Fruit fly (Drosophila melanogaster): ENCODE results near the gene vig2.

DNA sequence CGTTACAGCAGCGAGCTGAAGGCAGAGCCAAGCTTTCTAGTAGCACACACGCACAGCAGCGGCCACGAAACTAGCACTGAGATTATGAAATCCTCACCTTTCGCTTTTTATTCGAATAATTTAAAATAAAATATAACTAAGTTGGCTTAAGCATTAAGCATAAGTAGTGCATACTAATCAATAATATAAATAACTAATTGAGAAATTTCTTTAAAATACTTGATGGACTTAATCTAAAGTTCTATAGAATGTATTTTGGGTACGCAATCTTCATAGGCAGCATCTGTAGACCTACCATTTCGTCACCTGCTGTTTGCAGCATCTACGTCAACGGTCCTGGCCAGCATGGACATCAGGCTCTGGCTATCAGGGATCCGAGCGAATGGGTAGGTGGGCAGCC is 29.2 kb downstream of the vig2 start:
- TF ChIP-seq h (optimal IDR thresholded peaks at IDR 0.05): no peak
- TF ChIP-seq insv (optimal IDR thresholded peaks at IDR 0.05): no peak
- TF ChIP-seq Myc (optimal IDR thresholded peaks at IDR 0.05): no peak
- no peak for TF ChIP-seq psq (optimal IDR thresholded peaks at IDR 0.05)
- TF ChIP-seq ttk (optimal IDR thresholded peaks at IDR 0.05): no peak
